Worm (Caenorhabditis elegans) whole organism, L2 larva: ENCODE results near the gene nhr-183.

Experiments used
- R02D3.7 ChIP-seq: fragments of 150-350 bp; optimal IDR thresholded peaks from 2 replicates; lab custom pipeline; 2014; ENCODE audit warnings: missing biosample characterization, missing genetic modification characterization
- ceh-82 ChIP-seq: fragments of 150-350 bp; optimal IDR thresholded peaks from 2 replicates; lab custom pipeline; 2014; ENCODE audit warnings: missing biosample characterization, missing genetic modification characterization
- egl-27 ChIP-seq: sonication (generic microtip); optimal IDR thresholded peaks from 3 replicates; lab custom pipeline; 2017; ENCODE audit warnings: missing biosample characterization, missing genetic modification reagents, missing genetic modification characterization
- fos-1 ChIP-seq: fragments of 150-350 bp; optimal IDR thresholded peaks from 2 replicates; lab custom pipeline; 2014; ENCODE audit warnings: missing biosample characterization, missing genetic modification characterization
- lin-39 ChIP-seq: fragments of 150-350 bp; optimal IDR thresholded peaks from 2 replicates; lab custom pipeline; 2014; ENCODE audit warnings: missing biosample characterization, missing genetic modification reagents, missing genetic modification characterization
- lsy-2 ChIP-seq, 2 experiments: fragments of 150-350 bp in 1 of 2; sonication (generic microtip) in 1 of 2; optimal IDR thresholded peaks; 2 replicates each; lab custom pipeline; 2014 to 2017; ENCODE audit warnings: missing biosample characterization in 2 of 2, missing genetic modification characterization in 2 of 2
- mab-5 ChIP-seq: fragments of 150-350 bp; optimal IDR thresholded peaks from 2 replicates; lab custom pipeline; 2014; ENCODE audit warnings: missing biosample characterization, missing genetic modification characterization
- mdl-1 ChIP-seq, 2 experiments: fragments of 150-350 bp in 1 of 2; sonication (generic microtip) in 1 of 2; optimal IDR thresholded peaks; 2 replicates each; lab custom pipeline; 2017; ENCODE audit warnings: missing biosample characterization in 2 of 2, missing genetic modification characterization in 2 of 2
- nhr-11 ChIP-seq: fragments of 150-350 bp; optimal IDR thresholded peaks from 2 replicates; lab custom pipeline; 2014; ENCODE audit warnings: missing biosample characterization, missing genetic modification characterization
- unc-39 ChIP-seq: fragments of 150-350 bp; optimal IDR thresholded peaks from 2 replicates; lab custom pipeline; 2014; ENCODE audit warnings: missing biosample characterization, missing genetic modification characterization
- zag-1 ChIP-seq: fragments of 150-350 bp; optimal IDR thresholded peaks from 2 replicates; lab custom pipeline; 2014; ENCODE audit warnings: missing biosample characterization, missing genetic modification characterization
- ztf-11 ChIP-seq: sonication (generic microtip); optimal IDR thresholded peaks from 2 replicates; lab custom pipeline; 2017; ENCODE audit warnings: missing biosample characterization, missing genetic modification characterization
- ztf-4 ChIP-seq: fragments of 150-350 bp; optimal IDR thresholded peaks from 2 replicates; lab custom pipeline; 2014; ENCODE audit warnings: missing biosample characterization, missing genetic modification characterization

ce11 chrV:2221764-2222163 lies 42.7 kb downstream of the nhr-183 start, which contains the start of gene nhr-128:
- TF ChIP-seq ztf-4 (tag; lab: Kevin White, UChicago) (no peak), unc-39 (tag; lab: Kevin White, UChicago) (no peak), mab-5 (tag; lab: Kevin White, UChicago) (no peak), ceh-82 (no peak), nhr-11 (tag; lab: Kevin White, UChicago) (no peak), mdl-1 (tag; optimal IDR thresholded peaks at IDR 0.05; lab: Kevin White, UChicago) (no peak), lsy-2 (tag; optimal IDR thresholded peaks at IDR 0.05; lab: Kevin White, UChicago) (no peak), ztf-11 (no peak), R02D3.7 (tag; lab: Kevin White, UChicago) (no peak), lin-39 (tag; lab: Kevin White, UChicago) (no peak), fos-1 (no peak), egl-27 (tag; lab: Kevin White, UChicago) (no peak), zag-1 (no peak)
